Worm (Caenorhabditis elegans) whole organism, L4 larva: ENCODE data around the gene R186.3.

Experiments
- D1046.2 ChIP-seq: fragments of 200-800 bp; sonication (Bioruptor generic); IDR thresholded peaks from 2 replicates; pipeline ENCODE4 v1.3.6; 2022; ENCODE audit warnings: missing genetic modification characterization, missing compliant biosample characterization
- F10B5.3 ChIP-seq: sonication (generic microtip); optimal IDR thresholded peaks from 2 replicates; lab custom pipeline; 2016; ENCODE audit warnings: mild to moderate bottlenecking, missing genetic modification characterization, missing compliant biosample characterization
- F26F4.8 ChIP-seq: fragments of 200-800 bp; sonication (Bioruptor generic); conservative IDR thresholded peaks from 2 replicates; pipeline ENCODE4 v1.3.6; 2022; ENCODE audit warnings: missing genetic modification characterization, missing compliant biosample characterization
- F44E2.7 ChIP-seq: fragments of 200-800 bp; sonication (Bioruptor generic); IDR thresholded peaks from 2 replicates; pipeline ENCODE4 v2.1.2; 2022; ENCODE audit warnings: missing genetic modification characterization, missing compliant biosample characterization
- T26A8.4 ChIP-seq: fragments of 200-800 bp; sonication (Bioruptor generic); IDR thresholded peaks from 2 replicates; pipeline ENCODE4 v1.3.6; 2022; ENCODE audit warnings: missing genetic modification characterization, missing compliant biosample characterization
- ZK337.2 ChIP-seq: fragments of 200-800 bp; sonication (Bioruptor generic); IDR thresholded peaks from 2 replicates; pipeline ENCODE4 v1.3.6; 2022; ENCODE audit warnings: missing genetic modification reagents, missing genetic modification characterization, missing compliant biosample characterization
- aly-2 ChIP-seq: sonication (generic microtip); optimal IDR thresholded peaks from 2 replicates; lab custom pipeline; 2018; ENCODE audit warnings: missing biosample characterization, missing genetic modification characterization
- ceh-20 ChIP-seq: fragments of 200-800 bp; sonication (Bioruptor generic); IDR thresholded peaks from 2 replicates; pipeline ENCODE4 v1.3.6; 2022; ENCODE audit warnings: missing genetic modification reagents, missing genetic modification characterization, missing compliant biosample characterization
- ceh-62 ChIP-seq: sonication (generic microtip); optimal IDR thresholded peaks from 2 replicates; lab custom pipeline; 2017; ENCODE audit warnings: missing biosample characterization, missing genetic modification characterization
- daf-8 ChIP-seq: fragments of 200-800 bp; sonication (Bioruptor generic); IDR thresholded peaks from 2 replicates; pipeline ENCODE4 v1.3.6; 2022; ENCODE audit warnings: missing genetic modification characterization, missing compliant biosample characterization
- dmd-6 ChIP-seq: fragments of 200-800 bp; sonication (Bioruptor generic); IDR thresholded peaks from 2 replicates; pipeline ENCODE4 v1.3.6; 2022; ENCODE audit warnings: missing genetic modification reagents, missing genetic modification characterization, missing compliant biosample characterization
- dpl-1 ChIP-seq: fragments of 150-350 bp; optimal IDR thresholded peaks from 2 replicates; lab custom pipeline; 2014; ENCODE audit warnings: missing biosample characterization, missing genetic modification reagents, missing genetic modification characterization
- dve-1 ChIP-seq: sonication (generic microtip); optimal IDR thresholded peaks from 2 replicates; lab custom pipeline; 2017; ENCODE audit warnings: antibody characterized with exemption, mild to moderate bottlenecking, missing genetic modification characterization, missing compliant biosample characterization; ENCODE audit not compliant: insufficient read depth
- egl-43 ChIP-seq: fragments of 200-800 bp; sonication (Bioruptor generic); IDR thresholded peaks from 2 replicates; pipeline ENCODE4 v1.3.6; 2022; ENCODE audit warnings: missing genetic modification reagents, missing genetic modification characterization, missing compliant biosample characterization
- gei-8 ChIP-seq: fragments of 200-800 bp; sonication (Bioruptor generic); optimal IDR thresholded peaks from 2 replicates; lab custom pipeline; 2018; ENCODE audit warnings: mild to moderate bottlenecking, missing genetic modification characterization, missing compliant biosample characterization
- hif-1 ChIP-seq, 2 experiments: sonication (generic microtip); optimal IDR thresholded peaks; 2 replicates each; lab custom pipeline; 2016 to 2017; ENCODE audit warnings: missing compliant biosample characterization in 2 of 2, missing genetic modification characterization in 2 of 2, missing genetic modification reagents in 2 of 2, missing genotype in 2 of 2, mild to moderate bottlenecking in 1 of 2
- hlh-30 ChIP-seq: sonication (generic microtip); optimal IDR thresholded peaks from 2 replicates; lab custom pipeline; 2017; ENCODE audit warnings: antibody characterized with exemption, mild to moderate bottlenecking, missing genetic modification characterization, missing compliant biosample characterization; ENCODE audit not compliant: insufficient read depth
- hmg-1.1 ChIP-seq: fragments of 200-800 bp; sonication (Bioruptor generic); IDR thresholded peaks from 2 replicates; pipeline ENCODE4 v1.3.6; 2022; ENCODE audit warnings: missing genetic modification reagents, missing genetic modification characterization, missing compliant biosample characterization
- jun-1 ChIP-seq: fragments of 150-350 bp; optimal IDR thresholded peaks from 2 replicates; lab custom pipeline; 2014; ENCODE audit warnings: missing biosample characterization, missing genetic modification reagents, missing genetic modification characterization
- lim-7 ChIP-seq: fragments of 200-800 bp; sonication (Bioruptor generic); IDR thresholded peaks from 2 replicates; pipeline ENCODE4 v1.3.6; 2022; ENCODE audit warnings: missing genetic modification characterization, missing compliant biosample characterization
- lin-38 ChIP-seq: fragments of 200-800 bp; sonication (Bioruptor generic); IDR thresholded peaks from 2 replicates; pipeline ENCODE4 v1.3.6; 2022; ENCODE audit warnings: missing genetic modification reagents, missing genetic modification characterization, missing compliant biosample characterization
- lir-3 ChIP-seq: sonication (generic microtip); optimal IDR thresholded peaks from 2 replicates; lab custom pipeline; 2016; ENCODE audit warnings: mild to moderate bottlenecking, missing genetic modification characterization, missing compliant biosample characterization
- lsy-2 ChIP-seq, 2 experiments: fragments of 150-350 bp in 1 of 2; sonication (generic microtip) in 1 of 2; optimal IDR thresholded peaks; 2 replicates each; lab custom pipeline; 2014 to 2017; ENCODE audit warnings: missing biosample characterization in 2 of 2, missing genetic modification characterization in 2 of 2
- madf-9 ChIP-seq: fragments of 200-800 bp; sonication (Bioruptor generic); conservative IDR thresholded peaks from 2 replicates; pipeline ENCODE4 v1.3.6; 2022; ENCODE audit warnings: missing genetic modification reagents, missing genetic modification characterization, missing compliant biosample characterization
- mep-1 ChIP-seq: fragments of 150-350 bp; sonication (generic microtip); optimal IDR thresholded peaks from 3 replicates; lab custom pipeline; 2014; ENCODE audit warnings: missing biosample characterization, missing genetic modification characterization
- mes-2 ChIP-seq: sonication (generic microtip); optimal IDR thresholded peaks from 2 replicates; lab custom pipeline; 2016; ENCODE audit warnings: missing genotype, mild to moderate bottlenecking, missing genetic modification characterization, missing compliant biosample characterization; ENCODE audit not compliant: poor library complexity, severe bottlenecking
- mxl-2 ChIP-seq: fragments of 200-800 bp; sonication (Bioruptor generic); conservative IDR thresholded peaks from 2 replicates; pipeline ENCODE4 v1.3.6; 2022; ENCODE audit warnings: missing genetic modification reagents, missing genetic modification characterization, missing compliant biosample characterization
- mxl-3 ChIP-seq: fragments of 200-800 bp; sonication (Bioruptor generic); optimal IDR thresholded peaks from 2 replicates; lab custom pipeline; 2018; ENCODE audit warnings: mild to moderate bottlenecking, missing genetic modification characterization, missing compliant biosample characterization
- nhr-28 ChIP-seq: fragments of 150-350 bp; optimal IDR thresholded peaks from 2 replicates; lab custom pipeline; 2014; ENCODE audit warnings: missing biosample characterization, missing genetic modification characterization
- nhr-41 ChIP-seq: fragments of 200-800 bp; sonication (Bioruptor generic); IDR thresholded peaks from 2 replicates; pipeline ENCODE4 v1.3.6; 2022; ENCODE audit warnings: missing genetic modification reagents, missing genetic modification characterization, missing compliant biosample characterization
- nhr-76 ChIP-seq: fragments of 150-350 bp; optimal IDR thresholded peaks from 2 replicates; lab custom pipeline; 2014; ENCODE audit warnings: missing biosample characterization, missing genetic modification characterization
- pha-4 ChIP-seq, 2 experiments: fragments of 150-350 bp in 1 of 2; fragments of 200-800 bp in 1 of 2; sonication (Bioruptor generic) in 1 of 2; IDR thresholded peaks in 1 of 2; optimal IDR thresholded peaks in 1 of 2; 2 replicates each; pipeline versions ENCODE4 v1.3.6 to Lab custom; 2014 to 2022; ENCODE audit warnings: missing genetic modification characterization in 2 of 2, missing genetic modification reagents in 2 of 2, missing biosample characterization in 1 of 2, missing compliant biosample characterization in 1 of 2
- set-16 ChIP-seq: fragments of 200-800 bp; sonication (Bioruptor generic); IDR thresholded peaks from 2 replicates; pipeline ENCODE4 v1.3.6; 2022; ENCODE audit warnings: missing genetic modification reagents, missing genetic modification characterization, missing compliant biosample characterization
- skn-1 ChIP-seq: fragments of 150-350 bp; optimal IDR thresholded peaks from 2 replicates; lab custom pipeline; 2014; ENCODE audit warnings: missing biosample characterization, missing genetic modification characterization
- tag-97 ChIP-seq: fragments of 200-800 bp; sonication (Bioruptor generic); IDR thresholded peaks from 2 replicates; pipeline ENCODE4 v1.3.6; 2022; ENCODE audit warnings: missing genetic modification characterization, missing compliant biosample characterization
- unc-62 ChIP-seq, 3 experiments: fragments of 150-350 bp in 1 of 3; sonication (generic microtip); optimal IDR thresholded peaks in 2 of 3; peaks in 1 of 3; 1 replicate in 1 of 3; 2 replicates in 2 of 3; lab custom pipeline; 2014 to 2017; ENCODE audit warnings: missing biosample characterization in 3 of 3, missing genetic modification characterization in 3 of 3, missing genetic modification reagents in 3 of 3, missing genotype in 1 of 3
- zfp-2 ChIP-seq: sonication (generic microtip); optimal IDR thresholded peaks from 2 replicates; lab custom pipeline; 2016; ENCODE audit warnings: mild to moderate bottlenecking, missing genetic modification characterization, missing compliant biosample characterization

The R186.3 gene

DNA sequence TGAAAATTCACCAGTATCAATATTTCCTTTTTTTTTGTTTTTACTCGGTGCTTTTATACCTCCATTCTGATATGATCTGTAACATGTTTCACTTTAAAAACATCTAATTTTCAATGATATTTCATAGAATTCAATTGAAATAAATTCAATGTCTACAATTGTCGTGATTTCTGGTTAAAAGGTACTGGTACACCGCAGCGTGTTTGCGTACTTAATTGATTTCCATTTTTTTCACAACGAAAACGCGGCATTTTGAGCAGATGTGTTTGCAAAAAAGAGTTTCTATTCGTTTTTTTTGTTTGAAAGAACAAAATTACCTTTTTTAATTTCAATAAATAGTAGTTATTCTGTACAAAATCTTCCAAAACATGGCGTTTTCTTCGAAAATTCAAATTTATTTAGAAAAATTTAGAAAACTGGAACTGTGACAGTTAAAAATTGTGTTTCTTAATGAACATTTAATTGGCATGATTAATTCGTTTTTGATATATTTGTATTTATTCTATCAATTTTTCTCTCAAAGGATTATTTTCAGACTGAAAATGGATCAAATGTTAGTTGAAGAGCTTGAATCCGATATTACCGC, 3.7 kb upstream of the R186.3 start, which contains the start of gene pnn-1 (continued):
- no peak for TF ChIP-seq hmg-1.1 (GFP tag; lab: Robert Waterston, UW)
- TF ChIP-seq jun-1 (tag; lab: Kevin White, UChicago) = no peak
- no peak for TF ChIP-seq aly-2 (tag; lab: Kevin White, UChicago)
- no peak for TF ChIP-seq F10B5.3 (tag; lab: Kevin White, UChicago)
- no peak for TF ChIP-seq ZK337.2 (GFP tag; lab: Robert Waterston, UW)
- no peak for TF ChIP-seq F26F4.8 (GFP tag; lab: Robert Waterston, UW)
- no peak for TF ChIP-seq gei-8 (GFP tag; lab: Kevin White, UChicago)
- no peak for TF ChIP-seq hif-1 (tag; optimal IDR thresholded peaks at IDR 0.05; lab: Kevin White, UChicago)
- no peak for TF ChIP-seq egl-43
- no peak for TF ChIP-seq F44E2.7 (GFP tag; lab: Robert Waterston, UW)
- TF ChIP-seq pha-4 (GFP tag; IDR thresholded peaks at IDR 0.05; lab: Robert Waterston, UW) = no peak
- TF ChIP-seq pha-4 (tag; optimal IDR thresholded peaks at IDR 0.05; lab: Kevin White, UChicago) = no peak
- TF ChIP-seq unc-62 (GFP tag; optimal IDR thresholded peaks at IDR 0.05 in 1 of 2; lab: Kevin White, UChicago) = no peak
- TF ChIP-seq unc-62 (tag; optimal IDR thresholded peaks at IDR 0.05; lab: Kevin White, UChicago) = no peak
- TF ChIP-seq lir-3 (tag; lab: Kevin White, UChicago) = no peak
- TF ChIP-seq lsy-2 (tag; optimal IDR thresholded peaks at IDR 0.05; lab: Kevin White, UChicago) = peak in 1 of 2 experiments; percentile 90
- TF ChIP-seq mep-1 (tag; lab: Kevin White, UChicago) = peak; percentile 19
- TF ChIP-seq mxl-3 (GFP tag; lab: Kevin White, UChicago) = no peak
- no peak for TF ChIP-seq ceh-62 (tag; lab: Kevin White, UChicago)
- TF ChIP-seq dpl-1 (GFP tag; lab: Kevin White, UChicago) = peak; percentile 50
- no peak for TF ChIP-seq nhr-76
- TF ChIP-seq tag-97 (GFP tag; lab: Robert Waterston, UW) = no peak
- TF ChIP-seq dve-1 = peak; percentile 34
- no peak for TF ChIP-seq ceh-20 (GFP tag; lab: Robert Waterston, UW)
- peak; percentile 75 for TF ChIP-seq lin-38 (GFP tag; lab: Robert Waterston, UW)
- TF ChIP-seq mes-2 = peak; percentile 68
- TF ChIP-seq skn-1 (tag; lab: Kevin White, UChicago) = no peak
- no peak for TF ChIP-seq daf-8 (GFP tag; lab: Robert Waterston, UW)
- no peak for TF ChIP-seq madf-9 (GFP tag; lab: Robert Waterston, UW)
- TF ChIP-seq set-16 (GFP tag; lab: Robert Waterston, UW) = no peak
- TF ChIP-seq, all 104 proteins: peak for 8

DNA sequence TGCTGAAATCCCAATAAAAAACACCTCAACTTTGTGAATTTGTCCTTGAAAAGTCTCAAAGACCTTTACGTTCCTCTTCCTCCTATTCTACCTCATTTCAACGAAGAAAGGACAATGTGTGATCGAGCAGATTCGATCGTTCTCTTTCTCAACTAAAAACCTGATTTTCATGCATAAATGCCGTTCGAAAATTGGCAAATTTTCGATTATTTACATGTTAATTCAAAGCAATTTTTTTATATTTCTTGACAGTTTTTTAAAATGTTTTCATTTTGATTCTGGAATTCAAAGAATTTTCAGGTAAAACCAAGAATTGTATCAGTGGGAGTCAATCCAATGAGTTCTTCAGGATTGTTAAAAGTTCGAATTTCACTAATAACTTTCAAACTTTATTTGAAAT, 1.5 kb upstream of the R186.3 start, which contains the start of gene lin-46:
TSS of gene lin-46 (plus strand) at position 301 of the 400 bp plus-strand sequence.
- TF ChIP-seq aly-2 (tag; lab: Kevin White, UChicago) (no peak), nhr-41 (no peak), lim-7 (no peak), mes-2 (no peak), nhr-28 (no peak), T26A8.4 (GFP tag; lab: Robert Waterston, UW) (no peak), mxl-2 (GFP tag; lab: Robert Waterston, UW) (no peak), hlh-30 (tag; lab: Kevin White, UChicago) (no peak), zfp-2 (tag; lab: Kevin White, UChicago) (no peak), tag-97 (GFP tag; lab: Robert Waterston, UW) (no peak), D1046.2 (GFP tag; lab: Robert Waterston, UW) (no peak), dmd-6 (GFP tag; lab: Robert Waterston, UW) (no peak), jun-1 (tag; lab: Kevin White, UChicago) (no peak), madf-9 (GFP tag; lab: Robert Waterston, UW) (no peak), gei-8 (GFP tag; lab: Kevin White, UChicago) (no peak)
